Worm (Caenorhabditis elegans) whole organism, L2 larva: ENCODE results near the gene srt-5.

Source experiments
- ceh-82 ChIP-seq: fragments of 150-350 bp; optimal IDR thresholded peaks from 2 replicates; lab custom pipeline; 2014; ENCODE audit warnings: missing biosample characterization, missing genetic modification characterization
- egl-27 ChIP-seq: sonication (generic microtip); optimal IDR thresholded peaks from 3 replicates; lab custom pipeline; 2017; ENCODE audit warnings: missing biosample characterization, missing genetic modification reagents, missing genetic modification characterization
- gmeb-1 ChIP-seq: fragments of 150-350 bp; optimal IDR thresholded peaks from 2 replicates; lab custom pipeline; 2014; ENCODE audit warnings: missing biosample characterization, missing genetic modification characterization
- lin-39 ChIP-seq: fragments of 150-350 bp; optimal IDR thresholded peaks from 2 replicates; lab custom pipeline; 2014; ENCODE audit warnings: missing biosample characterization, missing genetic modification reagents, missing genetic modification characterization
- lsy-2 ChIP-seq, 2 experiments: fragments of 150-350 bp in 1 of 2; sonication (generic microtip) in 1 of 2; optimal IDR thresholded peaks; 2 replicates each; lab custom pipeline; 2014 to 2017; ENCODE audit warnings: missing biosample characterization in 2 of 2, missing genetic modification characterization in 2 of 2
- unc-62 ChIP-seq: fragments of 150-350 bp; optimal IDR thresholded peaks from 2 replicates; lab custom pipeline; 2014; ENCODE audit warnings: missing biosample characterization, missing genetic modification reagents, missing genetic modification characterization
- zag-1 ChIP-seq: fragments of 150-350 bp; optimal IDR thresholded peaks from 2 replicates; lab custom pipeline; 2014; ENCODE audit warnings: missing biosample characterization, missing genetic modification characterization

DNA sequence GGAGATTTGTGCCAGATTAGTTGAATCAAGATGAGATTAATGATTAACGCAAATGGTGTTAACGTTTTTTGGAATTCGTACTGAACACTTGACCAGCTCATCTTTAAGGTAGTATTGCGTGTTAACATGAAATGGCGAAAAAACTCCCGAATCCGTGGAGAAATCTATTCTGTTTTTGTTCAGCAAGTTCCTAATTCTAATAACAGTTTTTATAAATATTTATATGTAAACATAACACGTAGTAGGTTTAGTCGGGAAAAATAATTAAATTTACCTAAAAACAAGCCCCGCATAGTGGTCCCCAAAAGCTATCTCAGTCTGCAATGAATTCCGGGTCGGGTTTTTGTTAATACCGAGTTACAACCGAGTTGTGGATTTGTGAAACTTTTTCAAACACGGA is 21.7 kb downstream of the srt-5 start, which contains the start of gene str-244:
- TF ChIP-seq ceh-82 (tag; lab: Kevin White, UChicago) (no peak), egl-27 (tag; lab: Kevin White, UChicago) (no peak), zag-1 (tag; lab: Kevin White, UChicago) (no peak), unc-62 (GFP tag; lab: Kevin White, UChicago) (no peak), lin-39 (tag; lab: Kevin White, UChicago) (no peak), gmeb-1 (tag; lab: Kevin White, UChicago) (no peak), lsy-2 (tag; optimal IDR thresholded peaks at IDR 0.05; lab: Kevin White, UChicago) (no peak)
